Fruit fly (Drosophila melanogaster) whole organism, embryonic: ENCODE results near the gene Etl1.
A peak's percentile ranks its signal among the peaks of the same experiment; 100 is the strongest.

Experiments
- Aef1 ChIP-seq: fragments of 200-800 bp; sonication (Bioruptor generic); IDR thresholded peaks from 3 replicates; pipeline ENCODE4 v1.3.6; 2022; ENCODE audit warnings: missing biosample characterization, missing genetic modification characterization
- Bteb2 ChIP-seq: fragments of 200-800 bp; sonication (Bioruptor generic); optimal IDR thresholded peaks from 2 replicates; lab custom pipeline; 2016; ENCODE audit warnings: missing biosample characterization, missing genetic modification characterization
- CG10543 ChIP-seq: fragments of 200-800 bp; sonication (Bioruptor generic); optimal IDR thresholded peaks from 3 replicates; lab custom pipeline; 2017; ENCODE audit warnings: missing biosample characterization, mild to moderate bottlenecking, missing genetic modification characterization, moderate library complexity
- CG13424 ChIP-seq: fragments of 200-800 bp; sonication (Bioruptor generic); optimal IDR thresholded peaks from 2 replicates; lab custom pipeline; 2019; ENCODE audit warnings: missing biosample characterization, mild to moderate bottlenecking, missing genetic modification characterization, moderate library complexity
- CG17186 ChIP-seq: fragments of 200-800 bp; sonication (Bioruptor generic); optimal IDR thresholded peaks from 3 replicates; lab custom pipeline; 2017; ENCODE audit warnings: missing biosample characterization, missing genetic modification reagents, missing genetic modification characterization
- CG17802 ChIP-seq: fragments of 200-800 bp; sonication (Bioruptor generic); optimal IDR thresholded peaks from 2 replicates; lab custom pipeline; 2018; ENCODE audit warnings: missing biosample characterization, mild to moderate bottlenecking, missing genetic modification characterization, moderate library complexity
- CG2889 ChIP-seq: fragments of 200-800 bp; sonication (Bioruptor generic); IDR thresholded peaks from 3 replicates; pipeline ENCODE4 v1.3.6; 2022; ENCODE audit warnings: missing biosample characterization, missing genetic modification characterization
- CG30431 ChIP-seq: fragments of 200-800 bp; sonication (Bioruptor generic); optimal IDR thresholded peaks from 2 replicates; lab custom pipeline; 2017; ENCODE audit warnings: missing biosample characterization, missing genetic modification characterization
- CG31441 ChIP-seq: fragments of 200-800 bp; sonication (Bioruptor generic); IDR thresholded peaks from 2 replicates; pipeline ENCODE4 v1.3.6; 2022; ENCODE audit warnings: missing biosample characterization, missing genetic modification characterization
- CG3281 ChIP-seq: fragments of 200-800 bp; sonication (Bioruptor generic); optimal IDR thresholded peaks from 3 replicates; lab custom pipeline; 2017; ENCODE audit warnings: missing biosample characterization, mild to moderate bottlenecking, missing genetic modification characterization
- Deaf1 ChIP-seq: fragments of 200-800 bp; optimal IDR thresholded peaks from 3 replicates; lab custom pipeline; 2019; ENCODE audit warnings: missing biosample characterization, mild to moderate bottlenecking, missing genetic modification characterization, moderate library complexity
- Ets65A ChIP-seq: fragments of 200-800 bp; sonication (Bioruptor generic); peaks from one replicate; lab custom pipeline; 2016; ENCODE audit warnings: missing biosample characterization, missing genetic modification characterization
- Fer1 ChIP-seq: fragments of 200-800 bp; sonication (Bioruptor generic); optimal IDR thresholded peaks from 2 replicates; lab custom pipeline; 2017; ENCODE audit warnings: missing biosample characterization, mild to moderate bottlenecking, missing genetic modification characterization
- Gug ChIP-seq: fragments of 200-800 bp; sonication (Bioruptor generic); IDR thresholded peaks from 4 replicates; pipeline ENCODE4 v1.3.6; 2022; ENCODE audit warnings: missing biosample characterization, missing genetic modification characterization
- Hr78 ChIP-seq, 2 experiments: fragments of 200-800 bp in 1 of 2; fragments of >200 bp in 1 of 2; sonication (Bioruptor generic) in 1 of 2; optimal IDR thresholded peaks; 2 replicates each; lab custom pipeline; 2017 to 2019; ENCODE audit warnings: missing biosample characterization in 2 of 2, missing genetic modification characterization in 2 of 2, mild to moderate bottlenecking in 1 of 2, moderate library complexity in 1 of 2
- Med ChIP-seq: fragments of 200-800 bp; sonication (Bioruptor generic); peaks from one replicate; lab custom pipeline; 2016; ENCODE audit warnings: missing biosample characterization, missing genetic modification characterization, mild to moderate bottlenecking, inconsistent platforms, moderate library complexity
- NC2β ChIP-seq: fragments of 200-800 bp; sonication (Bioruptor generic); optimal IDR thresholded peaks from 2 replicates; lab custom pipeline; 2016; ENCODE audit warnings: missing biosample characterization, missing genetic modification characterization
- NfI ChIP-seq: fragments of 200-800 bp; sonication (Bioruptor generic); optimal IDR thresholded peaks from 3 replicates; lab custom pipeline; 2018; ENCODE audit warnings: missing biosample characterization, mild to moderate bottlenecking, missing genetic modification characterization, moderate library complexity
- Opbp ChIP-seq: fragments of 200-800 bp; sonication (Bioruptor generic); IDR thresholded peaks from 3 replicates; pipeline ENCODE4 v1.3.6; 2022; ENCODE audit warnings: missing biosample characterization, missing genetic modification characterization; ENCODE audit not compliant: partially characterized antibody
- Rfx ChIP-seq: fragments of 200-800 bp; sonication (Bioruptor generic); IDR thresholded peaks from 2 replicates; pipeline ENCODE4 v1.3.6; 2022; ENCODE audit warnings: missing biosample characterization, missing genetic modification characterization
- Sox100B ChIP-seq: fragments of 200-800 bp; sonication (Bioruptor generic); optimal IDR thresholded peaks from 3 replicates; lab custom pipeline; 2018; ENCODE audit warnings: missing biosample characterization, mild to moderate bottlenecking, missing genetic modification characterization
- Taf1 ChIP-seq: fragments of 200-800 bp; sonication (Bioruptor generic); IDR thresholded peaks from 2 replicates; pipeline ENCODE4 v1.3.6; 2022; ENCODE audit warnings: missing biosample characterization, missing genetic modification characterization
- Trl ChIP-seq, 3 experiments: fragments of >200 bp in 2 of 3; fragments of 200-800 bp in 1 of 3; sonication (Bioruptor generic) in 1 of 3; optimal IDR thresholded peaks; 2 replicates in 1 of 3; 3 replicates in 2 of 3; lab custom pipeline; 2016 to 2017; ENCODE audit warnings: missing biosample characterization in 1 of 3, missing genetic modification characterization in 1 of 3
- Xbp1 ChIP-seq: fragments of 200-800 bp; sonication (Bioruptor generic); optimal IDR thresholded peaks from 3 replicates; lab custom pipeline; 2016; ENCODE audit warnings: missing biosample characterization, mild to moderate bottlenecking, missing genetic modification characterization
- abd-A ChIP-seq: fragments of 200-800 bp; sonication (Bioruptor generic); optimal IDR thresholded peaks from 3 replicates; lab custom pipeline; 2019; ENCODE audit warnings: missing biosample characterization, mild to moderate bottlenecking, missing genetic modification characterization, moderate library complexity
- al ChIP-seq: fragments of 200-800 bp; sonication (Bioruptor generic); IDR thresholded peaks from 2 replicates; pipeline ENCODE4 v1.3.6; 2022; ENCODE audit warnings: missing biosample characterization, missing genetic modification characterization
- br ChIP-seq: fragments of >200 bp; optimal IDR thresholded peaks from 2 replicates; lab custom pipeline; 2017
- cg ChIP-seq: fragments of 200-800 bp; sonication (Bioruptor generic); optimal IDR thresholded peaks from 3 replicates; lab custom pipeline; 2019; ENCODE audit warnings: missing biosample characterization, mild to moderate bottlenecking, missing genetic modification characterization, moderate library complexity
- chm ChIP-seq: fragments of 200-800 bp; sonication (Bioruptor generic); IDR thresholded peaks from 2 replicates; pipeline ENCODE4 v1.3.6; 2022; ENCODE audit warnings: missing biosample characterization, missing genetic modification characterization
- corto ChIP-seq: fragments of 200-800 bp; sonication (Bioruptor generic); optimal IDR thresholded peaks from 2 replicates; lab custom pipeline; 2016; ENCODE audit warnings: missing biosample characterization, mild to moderate bottlenecking, missing genetic modification characterization, moderate library complexity
- dati ChIP-seq: fragments of 200-800 bp; sonication (Bioruptor generic); IDR thresholded peaks from 2 replicates; pipeline ENCODE4 v1.3.6; 2022; ENCODE audit warnings: missing biosample characterization, missing genetic modification characterization
- dimm ChIP-seq: fragments of 200-800 bp; sonication (Bioruptor generic); IDR thresholded peaks from 2 replicates; pipeline ENCODE4 v1.3.6; 2022; ENCODE audit warnings: missing biosample characterization, missing genetic modification characterization
- dmrt99B ChIP-seq: fragments of 200-800 bp; sonication (Bioruptor generic); optimal IDR thresholded peaks from 2 replicates; lab custom pipeline; 2018; ENCODE audit warnings: missing biosample characterization, mild to moderate bottlenecking, missing genetic modification characterization, moderate library complexity
- eve ChIP-seq, 2 experiments: fragments of >200 bp; optimal IDR thresholded peaks; 2 replicates each; lab custom pipeline; 2017; ENCODE audit warnings: missing biosample characterization in 2 of 2, missing genetic modification characterization in 2 of 2
- fru ChIP-seq: fragments of >200 bp; optimal IDR thresholded peaks from 2 replicates; lab custom pipeline; 2017
- gem ChIP-seq: fragments of 200-800 bp; sonication (Bioruptor generic); optimal IDR thresholded peaks from 2 replicates; lab custom pipeline; 2019; ENCODE audit warnings: missing biosample characterization, mild to moderate bottlenecking, missing genetic modification characterization, moderate library complexity
- hkb ChIP-seq, 2 experiments: fragments of 200-800 bp in 1 of 2; fragments of >200 bp in 1 of 2; sonication (Bioruptor generic) in 1 of 2; IDR thresholded peaks in 1 of 2; optimal IDR thresholded peaks in 1 of 2; 2 replicates each; pipeline versions ENCODE4 v1.3.6 to Lab custom; 2017 to 2022; ENCODE audit warnings: missing biosample characterization in 1 of 2, missing genetic modification characterization in 1 of 2
- ind ChIP-seq: fragments of 200-800 bp; sonication (Bioruptor generic); optimal IDR thresholded peaks from 3 replicates; lab custom pipeline; 2016; ENCODE audit warnings: missing biosample characterization, missing genetic modification characterization
- knrl ChIP-seq: fragments of 200-800 bp; sonication (Bioruptor generic); IDR thresholded peaks from 3 replicates; pipeline ENCODE4 v1.3.6; 2022; ENCODE audit warnings: missing biosample characterization, missing genetic modification characterization; ENCODE audit not compliant: partially characterized antibody
- luna ChIP-seq: fragments of 200-800 bp; sonication (Bioruptor generic); optimal IDR thresholded peaks from 2 replicates; lab custom pipeline; 2016; ENCODE audit warnings: missing biosample characterization, missing genetic modification characterization
- mirr ChIP-seq: fragments of 200-800 bp; sonication (Bioruptor generic); optimal IDR thresholded peaks from 3 replicates; lab custom pipeline; 2018; ENCODE audit warnings: missing biosample characterization, mild to moderate bottlenecking, missing genetic modification characterization
- nerfin-1 ChIP-seq: fragments of 200-800 bp; sonication (Bioruptor generic); optimal IDR thresholded peaks from 3 replicates; lab custom pipeline; 2019; ENCODE audit warnings: missing biosample characterization, mild to moderate bottlenecking, missing genetic modification characterization, moderate library complexity
- nmo ChIP-seq: fragments of 200-800 bp; sonication (Bioruptor generic); optimal IDR thresholded peaks from 2 replicates; lab custom pipeline; 2018; ENCODE audit warnings: missing biosample characterization, mild to moderate bottlenecking, missing genetic modification characterization, moderate library complexity
- pan ChIP-seq, 4 experiments: fragments of >200 bp in 3 of 4; fragments of 200-800 bp in 1 of 4; sonication (Bioruptor generic) in 1 of 4; optimal IDR thresholded peaks in 3 of 4; IDR thresholded peaks in 1 of 4; 2 replicates each; pipeline versions ENCODE4 v1.3.6 to Lab custom; 2017 to 2022; ENCODE audit warnings: missing biosample characterization in 2 of 4, missing genetic modification characterization in 2 of 4, mixed read lengths in 1 of 4
- pho ChIP-seq: fragments of 200-800 bp; sonication (Bioruptor generic); optimal IDR thresholded peaks from 2 replicates; lab custom pipeline; 2016; ENCODE audit warnings: missing biosample characterization, missing genetic modification characterization
- pnt ChIP-seq: fragments of 200-800 bp; sonication (Bioruptor generic); optimal IDR thresholded peaks from 3 replicates; lab custom pipeline; 2016; ENCODE audit warnings: missing biosample characterization, missing genetic modification characterization
- scrt ChIP-seq: fragments of 200-800 bp; sonication (Bioruptor generic); optimal IDR thresholded peaks from 2 replicates; lab custom pipeline; 2018; ENCODE audit warnings: missing biosample characterization, mild to moderate bottlenecking, missing genetic modification characterization, moderate library complexity
- sqz ChIP-seq: fragments of 200-800 bp; sonication (Bioruptor generic); optimal IDR thresholded peaks from 3 replicates; lab custom pipeline; 2018; ENCODE audit warnings: missing biosample characterization, mild to moderate bottlenecking, missing genetic modification characterization
- sr ChIP-seq: fragments of 200-800 bp; sonication (Bioruptor generic); IDR thresholded peaks from 3 replicates; pipeline ENCODE4 v1.3.6; 2022; ENCODE audit warnings: missing biosample characterization, missing genetic modification characterization

Etl1 gene

dm6 chr2L:9882393-9882971 is 29.9 kb downstream of the Etl1 start:
- no peak for TF ChIP-seq Med (GFP tag; lab: Kevin White, UChicago)
- TF ChIP-seq CG10543 (GFP tag; lab: Kevin White, UChicago): peak; percentile 26
- TF ChIP-seq Ets65A (GFP tag; lab: Kevin White, UChicago): peak; percentile 31
- peak; percentile 86 for TF ChIP-seq abd-A (tag; lab: Kevin White, UChicago)
- no peak for TF ChIP-seq CG2889 (GFP tag; lab: Robert Waterston, UW)
- TF ChIP-seq Trl (optimal IDR thresholded peaks at IDR 0.05; lab: Kevin White, UChicago): peak in 1 of 2 experiments; percentile 7
- TF ChIP-seq Trl (GFP tag; optimal IDR thresholded peaks at IDR 0.05; lab: Kevin White, UChicago): no peak
- TF ChIP-seq cg (GFP tag; lab: Kevin White, UChicago): peak; percentile 60
- TF ChIP-seq CG30431: no peak
- no peak for TF ChIP-seq Hr78 (GFP tag; optimal IDR thresholded peaks at IDR 0.05; lab: Kevin White, UChicago)
- TF ChIP-seq sqz: peak; percentile 5
- peak; percentile 74 for TF ChIP-seq nerfin-1 (tag; lab: Kevin White, UChicago)
- no peak for TF ChIP-seq corto (GFP tag; lab: Kevin White, UChicago)
- TF ChIP-seq hkb (optimal IDR thresholded peaks at IDR 0.05; lab: Kevin White, UChicago): no peak
- no peak for TF ChIP-seq hkb (GFP tag; IDR thresholded peaks at IDR 0.05; lab: Robert Waterston, UW)
- no peak for TF ChIP-seq dimm (GFP tag; lab: Robert Waterston, UW)
- no peak for TF ChIP-seq NC2β
- TF ChIP-seq chm (GFP tag; lab: Robert Waterston, UW): no peak
- TF ChIP-seq mirr (GFP tag; lab: Kevin White, UChicago): peak; percentile 58
- TF ChIP-seq luna (GFP tag; lab: Kevin White, UChicago): no peak
- TF ChIP-seq pnt (GFP tag; lab: Kevin White, UChicago): no peak
- TF ChIP-seq knrl: 0 out of 3 replicates have a peak, but pooled peaks have one; percentile 11
- TF ChIP-seq Sox100B: no peak
- TF ChIP-seq dati (GFP tag; lab: Robert Waterston, UW): 0 out of 2 replicates have a peak, but pooled peaks have one; percentile 8
- no peak for TF ChIP-seq Bteb2
- no peak for TF ChIP-seq br
- peak; percentile 68 for TF ChIP-seq Deaf1 (tag; lab: Kevin White, UChicago)
- no peak for TF ChIP-seq NfI (GFP tag; lab: Kevin White, UChicago)
- TF ChIP-seq scrt (GFP tag; lab: Kevin White, UChicago): peak; percentile 18

- no peak for TF ChIP-seq Opbp (GFP tag; lab: Robert Waterston, UW)
- peak; percentile 9 for TF ChIP-seq Xbp1 (GFP tag; lab: Kevin White, UChicago)
- no peak for TF ChIP-seq CG17802 (tag; lab: Kevin White, UChicago)
- TF ChIP-seq Rfx (GFP tag; lab: Robert Waterston, UW): peak; percentile 33; the same call in 1 of the 2 replicates
- peak; percentile 45 for TF ChIP-seq gem (tag; lab: Kevin White, UChicago)
- peak; percentile 42 for TF ChIP-seq CG3281 (GFP tag; lab: Kevin White, UChicago)
- 0 out of 2 replicates have a peak, but pooled peaks have one; percentile 20 for TF ChIP-seq CG31441 (GFP tag; lab: Robert Waterston, UW)
- 0 out of 4 replicates have a peak, but pooled peaks have one; percentile 14 for TF ChIP-seq Gug (GFP tag; lab: Robert Waterston, UW)
- TF ChIP-seq ind: peak; percentile 34
- TF ChIP-seq dmrt99B (tag; lab: Kevin White, UChicago): peak; percentile 39
- TF ChIP-seq Aef1: 0 out of 3 replicates have a peak, but pooled peaks have one; percentile 15
- TF ChIP-seq nmo (GFP tag; lab: Kevin White, UChicago): peak; percentile 16
- TF ChIP-seq fru (lab: Kevin White, UChicago): no peak
- TF ChIP-seq Fer1: peak; percentile 64
- no peak for TF ChIP-seq Taf1 (GFP tag; lab: Robert Waterston, UW)
- no peak for TF ChIP-seq CG17186 (GFP tag; lab: Kevin White, UChicago)
- peak; percentile 21 for TF ChIP-seq CG13424 (tag; lab: Kevin White, UChicago)
- peak; percentile 14; the same call in 1 of the 2 replicates for TF ChIP-seq al
- TF ChIP-seq pho (GFP tag; lab: Kevin White, UChicago): peak; percentile 14
- TF ChIP-seq pan (optimal IDR thresholded peaks at IDR 0.05; lab: Kevin White, UChicago): no peak
- peak in 1 of 2 experiments; percentile 25 for TF ChIP-seq pan (GFP tag; optimal IDR thresholded peaks at IDR 0.05 in 1 of 2, IDR thresholded peaks at IDR 0.05 in 1 of 2)
- no peak for TF ChIP-seq sr
- peak in 1 of 2 experiments; percentile 39 for TF ChIP-seq eve (GFP tag; optimal IDR thresholded peaks at IDR 0.05; lab: Kevin White, UChicago)
Observed at dm6 chr2L:9864337-9864736, 48.1 kb downstream of the Etl1 start.
